Worm (Caenorhabditis elegans) whole organism, L4 larva: ENCODE measurements around the gene rpl-20.

ENCODE experiments used
- D1046.2 ChIP-seq: fragments of 200-800 bp; sonication (Bioruptor generic); IDR thresholded peaks from 2 replicates; pipeline ENCODE4 v1.3.6; 2022; ENCODE audit warnings: missing genetic modification characterization, missing compliant biosample characterization
- F44E2.7 ChIP-seq: fragments of 200-800 bp; sonication (Bioruptor generic); IDR thresholded peaks from 2 replicates; pipeline ENCODE4 v2.1.2; 2022; ENCODE audit warnings: missing genetic modification characterization, missing compliant biosample characterization
- F49E8.2 ChIP-seq: sonication (generic microtip); optimal IDR thresholded peaks from 2 replicates; lab custom pipeline; 2016; ENCODE audit warnings: missing compliant biosample characterization, mild to moderate bottlenecking, missing genetic modification characterization, borderline replicate concordance
- R02D3.7 ChIP-seq: fragments of 150-350 bp; sonication (generic microtip); optimal IDR thresholded peaks from 3 replicates; lab custom pipeline; 2014; ENCODE audit warnings: missing biosample characterization, missing genetic modification characterization
- T20F7.1 ChIP-seq: fragments of 200-800 bp; sonication (Bioruptor generic); optimal IDR thresholded peaks from 2 replicates; lab custom pipeline; 2018; ENCODE audit warnings: mild to moderate bottlenecking, missing genetic modification characterization, missing compliant biosample characterization
- T26A8.4 ChIP-seq: fragments of 200-800 bp; sonication (Bioruptor generic); IDR thresholded peaks from 2 replicates; pipeline ENCODE4 v1.3.6; 2022; ENCODE audit warnings: missing genetic modification characterization, missing compliant biosample characterization
- Y5F2A.4 ChIP-seq: fragments of 200-800 bp; sonication (Bioruptor generic); optimal IDR thresholded peaks from 2 replicates; lab custom pipeline; 2018; ENCODE audit warnings: mild to moderate bottlenecking, missing genetic modification characterization, missing compliant biosample characterization
- ZK337.2 ChIP-seq: fragments of 200-800 bp; sonication (Bioruptor generic); IDR thresholded peaks from 2 replicates; pipeline ENCODE4 v1.3.6; 2022; ENCODE audit warnings: missing genetic modification reagents, missing genetic modification characterization, missing compliant biosample characterization
- arid-1 ChIP-seq: fragments of 200-800 bp; sonication (Bioruptor generic); conservative IDR thresholded peaks from 2 replicates; pipeline ENCODE4 v1.3.6; 2022; ENCODE audit warnings: missing genetic modification reagents, missing genetic modification characterization, missing compliant biosample characterization
- attf-4 ChIP-seq: sonication (generic microtip); optimal IDR thresholded peaks from 3 replicates; lab custom pipeline; 2017; ENCODE audit warnings: missing biosample characterization, missing genetic modification characterization
- ceh-20 ChIP-seq: fragments of 200-800 bp; sonication (Bioruptor generic); IDR thresholded peaks from 2 replicates; pipeline ENCODE4 v1.3.6; 2022; ENCODE audit warnings: missing genetic modification reagents, missing genetic modification characterization, missing compliant biosample characterization
- ceh-28 ChIP-seq: fragments of 150-350 bp; optimal IDR thresholded peaks from 2 replicates; lab custom pipeline; 2014; ENCODE audit warnings: missing biosample characterization, missing genetic modification reagents, missing genetic modification characterization
- ceh-44 ChIP-seq: fragments of 200-800 bp; sonication (Bioruptor generic); IDR thresholded peaks from 2 replicates; pipeline ENCODE4 v1.3.6; 2022; ENCODE audit warnings: missing genetic modification reagents, missing genetic modification characterization, missing compliant biosample characterization
- ces-1 ChIP-seq: fragments of 150-350 bp; sonication (generic microtip); optimal IDR thresholded peaks from 4 replicates; lab custom pipeline; 2014; ENCODE audit warnings: missing biosample characterization, missing genetic modification reagents, missing genetic modification characterization
- cey-2 ChIP-seq: sonication (generic microtip); optimal IDR thresholded peaks from 3 replicates; lab custom pipeline; 2017; ENCODE audit warnings: missing genetic modification characterization, mild to moderate bottlenecking, missing compliant biosample characterization, antibody characterized with exemption, borderline replicate concordance; ENCODE audit not compliant: insufficient read depth
- daf-12 ChIP-seq: fragments of 150-350 bp; optimal IDR thresholded peaks from 2 replicates; lab custom pipeline; 2014; ENCODE audit warnings: missing biosample characterization, missing genetic modification reagents, missing genetic modification characterization
- daf-16 ChIP-seq, 3 experiments: sonication (generic microtip); optimal IDR thresholded peaks; 2 replicates each; lab custom pipeline; 2016 to 2017; ENCODE audit warnings: missing genetic modification characterization in 3 of 3, missing genetic modification reagents in 3 of 3, mild to moderate bottlenecking in 2 of 3, missing compliant biosample characterization in 2 of 3, missing biosample characterization in 1 of 3, moderate library complexity in 1 of 3
- dmd-9 ChIP-seq: fragments of 200-800 bp; sonication (Bioruptor generic); IDR thresholded peaks from 2 replicates; pipeline ENCODE4 v1.3.6; 2022; ENCODE audit warnings: missing genetic modification reagents, missing genetic modification characterization, missing compliant biosample characterization
- fkh-10 ChIP-seq: fragments of 150-350 bp; optimal IDR thresholded peaks from 2 replicates; lab custom pipeline; 2014; ENCODE audit warnings: missing biosample characterization, missing genetic modification reagents, missing genetic modification characterization
- fos-1 ChIP-seq: fragments of 150-350 bp; optimal IDR thresholded peaks from 2 replicates; lab custom pipeline; 2014; ENCODE audit warnings: missing biosample characterization, missing genetic modification characterization
- hlh-30 ChIP-seq: sonication (generic microtip); optimal IDR thresholded peaks from 2 replicates; lab custom pipeline; 2017; ENCODE audit warnings: antibody characterized with exemption, mild to moderate bottlenecking, missing genetic modification characterization, missing compliant biosample characterization; ENCODE audit not compliant: insufficient read depth
- jun-1 ChIP-seq: fragments of 150-350 bp; optimal IDR thresholded peaks from 2 replicates; lab custom pipeline; 2014; ENCODE audit warnings: missing biosample characterization, missing genetic modification reagents, missing genetic modification characterization
- lin-1 ChIP-seq: fragments of 200-800 bp; sonication (Bioruptor generic); IDR thresholded peaks from 2 replicates; pipeline ENCODE4 v1.3.6; 2022; ENCODE audit warnings: missing genetic modification reagents, missing genetic modification characterization, missing compliant biosample characterization
- lin-15B ChIP-seq: fragments of 150-350 bp; sonication (generic microtip); optimal IDR thresholded peaks from 3 replicates; lab custom pipeline; 2014; ENCODE audit warnings: missing biosample characterization, missing genetic modification characterization
- lin-39 ChIP-seq: fragments of 150-350 bp; optimal IDR thresholded peaks from 2 replicates; lab custom pipeline; 2014; ENCODE audit warnings: missing biosample characterization, missing genetic modification reagents, missing genetic modification characterization
- madf-5 ChIP-seq, 2 experiments: fragments of 200-800 bp; sonication (Bioruptor generic); IDR thresholded peaks; 2 replicates each; pipeline ENCODE4 v1.3.6; 2022; ENCODE audit warnings: missing compliant biosample characterization in 2 of 2, missing genetic modification characterization in 2 of 2
- madf-9 ChIP-seq: fragments of 200-800 bp; sonication (Bioruptor generic); conservative IDR thresholded peaks from 2 replicates; pipeline ENCODE4 v1.3.6; 2022; ENCODE audit warnings: missing genetic modification reagents, missing genetic modification characterization, missing compliant biosample characterization
- mdl-1 ChIP-seq, 2 experiments: fragments of 150-350 bp in 1 of 2; sonication (generic microtip) in 1 of 2; optimal IDR thresholded peaks; 2 replicates each; lab custom pipeline; 2014 to 2017; ENCODE audit warnings: missing biosample characterization in 2 of 2, missing genetic modification characterization in 2 of 2
- mes-2 ChIP-seq: sonication (generic microtip); optimal IDR thresholded peaks from 2 replicates; lab custom pipeline; 2016; ENCODE audit warnings: missing genotype, mild to moderate bottlenecking, missing genetic modification characterization, missing compliant biosample characterization; ENCODE audit not compliant: poor library complexity, severe bottlenecking
- mxl-2 ChIP-seq: fragments of 200-800 bp; sonication (Bioruptor generic); conservative IDR thresholded peaks from 2 replicates; pipeline ENCODE4 v1.3.6; 2022; ENCODE audit warnings: missing genetic modification reagents, missing genetic modification characterization, missing compliant biosample characterization
- mxl-3 ChIP-seq: fragments of 200-800 bp; sonication (Bioruptor generic); optimal IDR thresholded peaks from 2 replicates; lab custom pipeline; 2018; ENCODE audit warnings: mild to moderate bottlenecking, missing genetic modification characterization, missing compliant biosample characterization
- nhr-10 ChIP-seq: fragments of 150-350 bp; optimal IDR thresholded peaks from 2 replicates; lab custom pipeline; 2014; ENCODE audit warnings: missing biosample characterization, missing genetic modification characterization
- nhr-111 ChIP-seq: fragments of 200-800 bp; sonication (Bioruptor generic); optimal IDR thresholded peaks from 2 replicates; lab custom pipeline; 2018; ENCODE audit warnings: mild to moderate bottlenecking, missing genetic modification characterization, missing compliant biosample characterization
- nhr-28 ChIP-seq: fragments of 150-350 bp; optimal IDR thresholded peaks from 2 replicates; lab custom pipeline; 2014; ENCODE audit warnings: missing biosample characterization, missing genetic modification characterization
- nhr-6 ChIP-seq: fragments of 150-350 bp; optimal IDR thresholded peaks from 2 replicates; lab custom pipeline; 2014; ENCODE audit warnings: missing biosample characterization, missing genetic modification characterization
- pha-4 ChIP-seq, 2 experiments: fragments of 150-350 bp in 1 of 2; fragments of 200-800 bp in 1 of 2; sonication (Bioruptor generic) in 1 of 2; IDR thresholded peaks in 1 of 2; optimal IDR thresholded peaks in 1 of 2; 2 replicates each; pipeline versions ENCODE4 v1.3.6 to Lab custom; 2014 to 2022; ENCODE audit warnings: missing genetic modification characterization in 2 of 2, missing genetic modification reagents in 2 of 2, missing biosample characterization in 1 of 2, missing compliant biosample characterization in 1 of 2
- pqm-1 ChIP-seq: sonication (generic microtip); optimal IDR thresholded peaks from 2 replicates; lab custom pipeline; 2017; ENCODE audit warnings: missing biosample characterization, missing genetic modification characterization
- rbr-2 ChIP-seq: sonication (generic microtip); optimal IDR thresholded peaks from 2 replicates; lab custom pipeline; 2016; ENCODE audit warnings: missing genotype, missing genetic modification characterization, missing compliant biosample characterization
- skn-1 ChIP-seq: fragments of 150-350 bp; optimal IDR thresholded peaks from 2 replicates; lab custom pipeline; 2014; ENCODE audit warnings: missing biosample characterization, missing genetic modification characterization
- snpc-4 ChIP-seq: fragments of 150-350 bp; optimal IDR thresholded peaks from 2 replicates; lab custom pipeline; 2014; ENCODE audit warnings: missing biosample characterization, missing genetic modification characterization
- spr-1 ChIP-seq: sonication (generic microtip); optimal IDR thresholded peaks from 2 replicates; lab custom pipeline; 2016; ENCODE audit warnings: mild to moderate bottlenecking, missing genetic modification characterization, missing compliant biosample characterization
- spr-3 ChIP-seq: fragments of 200-800 bp; sonication (Bioruptor generic); optimal IDR thresholded peaks from 2 replicates; lab custom pipeline; 2018; ENCODE audit warnings: mild to moderate bottlenecking, missing genetic modification characterization, missing compliant biosample characterization
- unc-130 ChIP-seq: sonication (generic microtip); optimal IDR thresholded peaks from 2 replicates; lab custom pipeline; 2016; ENCODE audit warnings: missing genetic modification reagents, missing genetic modification characterization, missing compliant biosample characterization
- unc-39 ChIP-seq: sonication (generic microtip); optimal IDR thresholded peaks from 2 replicates; lab custom pipeline; 2017; ENCODE audit warnings: missing biosample characterization, missing genetic modification characterization
- unc-62 ChIP-seq, 3 experiments: fragments of 150-350 bp in 1 of 3; sonication (generic microtip); optimal IDR thresholded peaks in 2 of 3; peaks in 1 of 3; 1 replicate in 1 of 3; 2 replicates in 2 of 3; lab custom pipeline; 2014 to 2017; ENCODE audit warnings: missing biosample characterization in 3 of 3, missing genetic modification characterization in 3 of 3, missing genetic modification reagents in 3 of 3, missing genotype in 1 of 3
- vab-7 ChIP-seq: fragments of 200-800 bp; sonication (Bioruptor generic); IDR thresholded peaks from 2 replicates; pipeline ENCODE4 v1.3.6; 2022; ENCODE audit warnings: missing genetic modification reagents, missing genetic modification characterization, missing compliant biosample characterization
- zag-1 ChIP-seq: fragments of 150-350 bp; optimal IDR thresholded peaks from 2 replicates; lab custom pipeline; 2014; ENCODE audit warnings: missing biosample characterization, missing genetic modification characterization
- zip-11 ChIP-seq: fragments of 200-800 bp; sonication (Bioruptor generic); IDR thresholded peaks from 2 replicates; pipeline ENCODE4 v1.3.6; 2022; ENCODE audit warnings: missing genetic modification characterization, missing compliant biosample characterization

rpl-20 gene

DNA sequence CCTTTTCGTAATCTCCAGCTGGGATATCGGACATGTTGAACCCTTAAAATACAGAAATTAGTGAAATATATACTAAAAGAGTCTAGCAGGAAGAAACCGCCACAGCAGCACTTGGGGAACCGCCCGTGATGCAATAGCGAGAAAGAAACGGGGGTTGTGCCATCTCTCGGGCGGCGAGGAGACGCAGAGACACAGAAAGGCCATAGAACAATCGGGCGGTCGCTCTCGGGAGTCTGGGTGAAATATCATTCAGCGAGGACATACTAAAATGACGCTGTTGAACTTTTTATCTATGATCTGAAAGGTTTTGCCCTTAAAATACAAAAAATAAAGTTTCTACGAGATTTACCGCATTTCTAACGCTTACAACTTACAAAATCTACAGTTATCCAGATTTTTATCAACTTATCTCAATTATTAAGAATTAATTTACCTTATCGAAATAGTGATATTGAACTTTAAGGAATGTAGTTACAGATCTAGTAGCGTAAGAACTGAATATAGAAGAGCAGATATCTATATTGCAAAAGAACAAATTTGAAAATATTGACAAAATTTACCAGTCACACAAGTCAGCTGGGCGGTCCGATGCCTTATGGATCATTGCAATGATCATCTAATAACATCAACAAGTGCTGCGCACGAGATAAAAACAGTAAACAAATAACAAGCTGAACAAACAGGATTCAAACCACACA is 1.0 kb downstream of the rpl-20 start, which contains the start of gene cyc-2.1 (continued):
- no peak for TF ChIP-seq zag-1
- 0 out of 2 replicates have a peak, but pooled peaks have one; percentile 9 for TF ChIP-seq F44E2.7 (GFP tag; lab: Robert Waterston, UW)
- peak; percentile 55 for TF ChIP-seq nhr-28 (tag; lab: Kevin White, UChicago)
- TF ChIP-seq T26A8.4 (GFP tag; lab: Robert Waterston, UW): peak; percentile 73
- TF ChIP-seq spr-1 (tag; lab: Kevin White, UChicago): peak; percentile 15
- no peak for TF ChIP-seq zip-11
- no peak for TF ChIP-seq ceh-28 (tag; lab: Kevin White, UChicago)
- peak in 1 of 2 experiments; percentile 49; a peak in 1 of 4 replicates for TF ChIP-seq madf-5 (GFP tag; IDR thresholded peaks at IDR 0.05; lab: Robert Waterston, UW)
- no peak for TF ChIP-seq ZK337.2 (GFP tag; lab: Robert Waterston, UW)
- no peak for TF ChIP-seq daf-12 (tag; lab: Kevin White, UChicago)
- TF ChIP-seq madf-9 (GFP tag; lab: Robert Waterston, UW): peak; percentile 54; the same call in 1 of the 2 replicates
- peak; percentile 63; the same call in 1 of the 2 replicates for TF ChIP-seq lin-1
- TF ChIP-seq mes-2: peak; percentile 76
- no peak for TF ChIP-seq spr-3 (GFP tag; lab: Kevin White, UChicago)
- no peak for TF ChIP-seq dmd-9 (GFP tag; lab: Robert Waterston, UW)
- TF ChIP-seq nhr-6 (tag; lab: Kevin White, UChicago): peak; percentile 61
- peak; percentile 45 for TF ChIP-seq mxl-3 (GFP tag; lab: Kevin White, UChicago)
- TF ChIP-seq pqm-1 (tag; lab: Kevin White, UChicago): peak; percentile 5
- no peak for TF ChIP-seq unc-39
- no peak for TF ChIP-seq mdl-1 (tag; optimal IDR thresholded peaks at IDR 0.05; lab: Kevin White, UChicago)
- TF ChIP-seq Y5F2A.4: no peak
- TF ChIP-seq mxl-2: no peak
- TF ChIP-seq rbr-2 (tag; lab: Kevin White, UChicago): peak; percentile 68
- no peak for TF ChIP-seq attf-4 (tag; lab: Kevin White, UChicago)
- TF ChIP-seq ceh-20 (GFP tag; lab: Robert Waterston, UW): no peak
- TF ChIP-seq skn-1 (tag; lab: Kevin White, UChicago): no peak
- TF ChIP-seq nhr-10: peak; percentile 76
- no peak for TF ChIP-seq daf-16 (GFP tag; optimal IDR thresholded peaks at IDR 0.05; lab: Kevin White, UChicago)
- TF ChIP-seq daf-16 (tag; optimal IDR thresholded peaks at IDR 0.05; lab: Kevin White, UChicago): peak; percentile 44
- TF ChIP-seq R02D3.7 (tag; lab: Kevin White, UChicago): no peak
- TF ChIP-seq lin-39: no peak
- TF ChIP-seq snpc-4 (tag; lab: Kevin White, UChicago): no peak
- TF ChIP-seq vab-7 (GFP tag; lab: Robert Waterston, UW): peak; percentile 37; the same call in 1 of the 2 replicates
- peak; percentile 71 for TF ChIP-seq arid-1 (GFP tag; lab: Robert Waterston, UW)
- TF ChIP-seq nhr-111: no peak
- TF ChIP-seq fos-1 (tag; lab: Kevin White, UChicago): no peak
- peak; percentile 24 for TF ChIP-seq jun-1 (tag; lab: Kevin White, UChicago)
- peak; percentile 50 for TF ChIP-seq T20F7.1 (GFP tag; lab: Kevin White, UChicago)
- TF ChIP-seq D1046.2 (GFP tag; lab: Robert Waterston, UW): no peak
- peak; percentile 18 for TF ChIP-seq hlh-30
- TF ChIP-seq unc-130 (GFP tag; lab: Kevin White, UChicago): peak; percentile 43
- peak; percentile 65; the same call in 1 of the 2 replicates for TF ChIP-seq pha-4 (GFP tag; IDR thresholded peaks at IDR 0.05; lab: Robert Waterston, UW)
- no peak for TF ChIP-seq pha-4 (tag; optimal IDR thresholded peaks at IDR 0.05; lab: Kevin White, UChicago)
- no peak for TF ChIP-seq ceh-44
- TF ChIP-seq lin-15B (tag; lab: Kevin White, UChicago): peak; percentile 48
- TF ChIP-seq F49E8.2 (tag; lab: Kevin White, UChicago): peak; percentile 85
- TF ChIP-seq ces-1: no peak
- no peak for TF ChIP-seq fkh-10
- TF ChIP-seq cey-2 (tag; lab: Kevin White, UChicago): no peak
- peak in 1 of 2 experiments; percentile 8 for TF ChIP-seq unc-62 (GFP tag; optimal IDR thresholded peaks at IDR 0.05 in 1 of 2; lab: Kevin White, UChicago)
- no peak for TF ChIP-seq unc-62 (tag; optimal IDR thresholded peaks at IDR 0.05; lab: Kevin White, UChicago)
